Fruit fly (Drosophila melanogaster) whole organism, embryonic: Measurements from ENCODE around the gene CG14965.

Source experiments
- Blimp-1 ChIP-seq: fragments of 200-800 bp; sonication (Bioruptor generic); optimal IDR thresholded peaks from 3 replicates; lab custom pipeline; 2018; ENCODE audit warnings: missing biosample characterization, missing genetic modification characterization, mild to moderate bottlenecking, moderate library complexity, missing genetic modification reagents
- CG10979 ChIP-seq: fragments of 200-800 bp; sonication (Bioruptor generic); optimal IDR thresholded peaks from 2 replicates; lab custom pipeline; 2018; ENCODE audit warnings: missing biosample characterization, mild to moderate bottlenecking, missing genetic modification characterization, moderate library complexity
- CG11696 ChIP-seq: fragments of 200-800 bp; sonication (Bioruptor generic); IDR thresholded peaks from 2 replicates; pipeline ENCODE4 v1.3.6; 2022; ENCODE audit warnings: missing biosample characterization, missing genetic modification characterization
- CG11723 ChIP-seq: fragments of 200-800 bp; sonication (Bioruptor generic); optimal IDR thresholded peaks from 2 replicates; lab custom pipeline; 2017; ENCODE audit warnings: missing biosample characterization, mild to moderate bottlenecking, missing genetic modification characterization
- CG12391 ChIP-seq: fragments of 200-800 bp; sonication (Bioruptor generic); optimal IDR thresholded peaks from 3 replicates; lab custom pipeline; 2018; ENCODE audit warnings: missing biosample characterization, mild to moderate bottlenecking, missing genetic modification characterization, moderate library complexity
- CG13287 ChIP-seq: fragments of 200-800 bp; sonication (Bioruptor generic); IDR thresholded peaks from 2 replicates; pipeline ENCODE4 v1.3.6; 2022; ENCODE audit warnings: missing biosample characterization, missing genetic modification characterization; ENCODE audit not compliant: partially characterized antibody
- CG13775 ChIP-seq: fragments of 200-800 bp; sonication (Bioruptor generic); optimal IDR thresholded peaks from 3 replicates; lab custom pipeline; 2017; ENCODE audit warnings: missing biosample characterization, mild to moderate bottlenecking, missing genetic modification characterization
- CG14441 ChIP-seq: fragments of 200-800 bp; sonication (Bioruptor generic); IDR thresholded peaks from 2 replicates; pipeline ENCODE4 v1.3.6; 2022; ENCODE audit warnings: missing biosample characterization, missing genetic modification characterization
- CG15514 ChIP-seq: fragments of 200-800 bp; sonication (Bioruptor generic); optimal IDR thresholded peaks from 3 replicates; lab custom pipeline; 2017; ENCODE audit warnings: missing biosample characterization, missing genetic modification characterization, mild to moderate bottlenecking, moderate library complexity, missing genetic modification reagents
- CG1603 ChIP-seq: fragments of 200-800 bp; sonication (Bioruptor generic); optimal IDR thresholded peaks from 2 replicates; lab custom pipeline; 2019; ENCODE audit warnings: missing biosample characterization, mild to moderate bottlenecking, missing genetic modification characterization, moderate library complexity
- CG17912 ChIP-seq: fragments of 200-800 bp; sonication (Bioruptor generic); optimal IDR thresholded peaks from 2 replicates; lab custom pipeline; 2018; ENCODE audit warnings: missing biosample characterization, mild to moderate bottlenecking, missing genetic modification characterization
- CG18764 ChIP-seq: fragments of 200-800 bp; sonication (Bioruptor generic); optimal IDR thresholded peaks from 3 replicates; lab custom pipeline; 2016; ENCODE audit warnings: missing biosample characterization, missing genetic modification characterization
- CG2120 ChIP-seq: fragments of 200-800 bp; sonication (Bioruptor generic); optimal IDR thresholded peaks from 3 replicates; lab custom pipeline; 2016; ENCODE audit warnings: missing biosample characterization, missing genetic modification characterization
- CG2129 ChIP-seq: fragments of 200-800 bp; sonication (Bioruptor generic); IDR thresholded peaks from 2 replicates; pipeline ENCODE4 v1.3.6; 2022; ENCODE audit warnings: missing biosample characterization, missing genetic modification characterization; ENCODE audit not compliant: partially characterized antibody
- CG2875 ChIP-seq: fragments of 200-800 bp; sonication (Bioruptor generic); optimal IDR thresholded peaks from 2 replicates; lab custom pipeline; 2017; ENCODE audit warnings: missing biosample characterization, mild to moderate bottlenecking, missing genetic modification characterization, missing genetic modification reagents
- CG32532 ChIP-seq: fragments of 200-800 bp; sonication (Bioruptor generic); IDR thresholded peaks from 2 replicates; pipeline ENCODE4 v1.3.6; 2022; ENCODE audit warnings: missing biosample characterization, missing genetic modification characterization
- CG32767 ChIP-seq: fragments of 200-800 bp; sonication (Bioruptor generic); IDR thresholded peaks from 2 replicates; pipeline ENCODE4 v1.3.6; 2022; ENCODE audit warnings: missing biosample characterization, missing genetic modification characterization
- CG3281 ChIP-seq: fragments of 200-800 bp; sonication (Bioruptor generic); optimal IDR thresholded peaks from 3 replicates; lab custom pipeline; 2017; ENCODE audit warnings: missing biosample characterization, mild to moderate bottlenecking, missing genetic modification characterization
- CG3407 ChIP-seq: fragments of 200-800 bp; sonication (Bioruptor generic); optimal IDR thresholded peaks from 2 replicates; lab custom pipeline; 2018; ENCODE audit warnings: missing biosample characterization, mild to moderate bottlenecking, missing genetic modification characterization
- CG4424 ChIP-seq: fragments of 200-800 bp; sonication (Bioruptor generic); optimal IDR thresholded peaks from 3 replicates; lab custom pipeline; 2016; ENCODE audit warnings: missing biosample characterization, missing genetic modification characterization
- CG8944 ChIP-seq: fragments of 200-800 bp; sonication (Bioruptor generic); optimal IDR thresholded peaks from 3 replicates; lab custom pipeline; 2016; ENCODE audit warnings: missing biosample characterization, missing genetic modification characterization
- Dll ChIP-seq: fragments of 200-800 bp; sonication (Bioruptor generic); IDR thresholded peaks from 4 replicates; pipeline ENCODE4 v1.3.6; 2022; ENCODE audit warnings: missing biosample characterization, missing genetic modification characterization; ENCODE audit not compliant: partially characterized antibody
- Doc3 ChIP-seq: fragments of 200-800 bp; sonication (Bioruptor generic); IDR thresholded peaks from 3 replicates; pipeline ENCODE4 v1.3.6; 2022; ENCODE audit warnings: missing biosample characterization, missing genetic modification characterization; ENCODE audit not compliant: partially characterized antibody
- Fer1 ChIP-seq: fragments of 200-800 bp; sonication (Bioruptor generic); optimal IDR thresholded peaks from 2 replicates; lab custom pipeline; 2017; ENCODE audit warnings: missing biosample characterization, mild to moderate bottlenecking, missing genetic modification characterization
- Gsc ChIP-seq: fragments of 200-800 bp; sonication (Bioruptor generic); IDR thresholded peaks from 2 replicates; pipeline ENCODE4 v1.3.6; 2022; ENCODE audit warnings: missing biosample characterization, missing genetic modification characterization
- Hsf ChIP-seq: fragments of 200-800 bp; sonication (Bioruptor generic); optimal IDR thresholded peaks from 3 replicates; lab custom pipeline; 2016; ENCODE audit warnings: missing biosample characterization, missing genetic modification characterization
- Myb ChIP-seq: fragments of 200-800 bp; sonication (Bioruptor generic); optimal IDR thresholded peaks from 2 replicates; lab custom pipeline; 2016; ENCODE audit warnings: missing biosample characterization, missing genetic modification characterization
- Sry-β ChIP-seq: fragments of 200-800 bp; sonication (Bioruptor generic); optimal IDR thresholded peaks from 2 replicates; lab custom pipeline; 2018; ENCODE audit warnings: missing biosample characterization, mild to moderate bottlenecking, missing genetic modification characterization, moderate library complexity
- Sry-δ ChIP-seq: fragments of 200-800 bp; sonication (Bioruptor generic); optimal IDR thresholded peaks from 2 replicates; lab custom pipeline; 2016; ENCODE audit warnings: missing biosample characterization, missing genetic modification characterization
- Stat92E ChIP-seq, 3 experiments: fragments of >200 bp in 2 of 3; fragments of 200-800 bp in 1 of 3; sonication (Bioruptor generic) in 1 of 3; optimal IDR thresholded peaks; 2 replicates each; lab custom pipeline; 2017 to 2019; ENCODE audit warnings: missing biosample characterization in 3 of 3, missing genetic modification characterization in 3 of 3, mild to moderate bottlenecking in 1 of 3, moderate library complexity in 1 of 3
- amos ChIP-seq: fragments of 200-800 bp; sonication (Bioruptor generic); IDR thresholded peaks from 2 replicates; pipeline ENCODE4 v1.3.6; 2022; ENCODE audit warnings: missing biosample characterization, missing genetic modification characterization; ENCODE audit not compliant: partially characterized antibody
- ara ChIP-seq: fragments of 200-800 bp; sonication (Bioruptor generic); IDR thresholded peaks from 2 replicates; pipeline ENCODE4 v1.3.6; 2022; ENCODE audit warnings: missing biosample characterization, missing genetic modification characterization
- az2 ChIP-seq: fragments of 200-800 bp; sonication (Bioruptor generic); optimal IDR thresholded peaks from 3 replicates; lab custom pipeline; 2016; ENCODE audit warnings: missing biosample characterization, missing genetic modification characterization
- bbx ChIP-seq: fragments of 200-800 bp; sonication (Bioruptor generic); IDR thresholded peaks from 2 replicates; pipeline ENCODE4 v1.3.6; 2022; ENCODE audit warnings: missing biosample characterization, missing genetic modification characterization; ENCODE audit not compliant: partially characterized antibody
- bcd ChIP-seq: fragments of 200-800 bp; sonication (Bioruptor generic); optimal IDR thresholded peaks from 2 replicates; lab custom pipeline; 2017; ENCODE audit warnings: missing biosample characterization, mild to moderate bottlenecking, missing genetic modification characterization
- cato ChIP-seq: fragments of 200-800 bp; sonication (Bioruptor generic); optimal IDR thresholded peaks from 2 replicates; lab custom pipeline; 2016; ENCODE audit warnings: missing biosample characterization, missing genetic modification characterization, borderline replicate concordance
- disco-r ChIP-seq: fragments of 200-800 bp; sonication (Bioruptor generic); optimal IDR thresholded peaks from 2 replicates; lab custom pipeline; 2016; ENCODE audit warnings: missing biosample characterization, missing genetic modification characterization
- dpn ChIP-seq, 2 experiments: fragments of 200-800 bp; sonication (Bioruptor generic); optimal IDR thresholded peaks; 3 replicates each; lab custom pipeline; 2016; ENCODE audit warnings: missing biosample characterization in 2 of 2, missing genetic modification characterization in 2 of 2
- ftz-f1 ChIP-seq: fragments of 200-800 bp; sonication (Bioruptor generic); optimal IDR thresholded peaks from 2 replicates; lab custom pipeline; 2016; ENCODE audit warnings: missing biosample characterization, missing genetic modification characterization
- insv ChIP-seq, 2 experiments: fragments of 200-800 bp; sonication (Bioruptor generic); optimal IDR thresholded peaks; 3 replicates each; lab custom pipeline; 2016 to 2018; ENCODE audit warnings: missing biosample characterization in 2 of 2, missing genetic modification characterization in 2 of 2
- maf-S ChIP-seq: fragments of 200-800 bp; sonication (Bioruptor generic); optimal IDR thresholded peaks from 2 replicates; lab custom pipeline; 2016; ENCODE audit warnings: missing biosample characterization, missing genetic modification characterization
- mirr ChIP-seq: fragments of 200-800 bp; sonication (Bioruptor generic); optimal IDR thresholded peaks from 3 replicates; lab custom pipeline; 2018; ENCODE audit warnings: missing biosample characterization, mild to moderate bottlenecking, missing genetic modification characterization
- peb ChIP-seq: fragments of 200-800 bp; sonication (Bioruptor generic); IDR thresholded peaks from 2 replicates; pipeline ENCODE4 v1.3.6; 2022; ENCODE audit warnings: missing biosample characterization, missing genetic modification characterization
- row ChIP-seq: fragments of 200-800 bp; sonication (Bioruptor generic); IDR thresholded peaks from 3 replicates; pipeline ENCODE4 v1.3.6; 2022; ENCODE audit warnings: missing biosample characterization, missing genetic modification characterization
- sc ChIP-seq, 3 experiments: fragments of >200 bp in 2 of 3; fragments of 200-800 bp in 1 of 3; sonication (Bioruptor generic) in 1 of 3; optimal IDR thresholded peaks; 2 replicates in 2 of 3; 3 replicates in 1 of 3; lab custom pipeline; 2017; ENCODE audit warnings: mild to moderate bottlenecking in 1 of 3, missing biosample characterization in 1 of 3, missing genetic modification characterization in 1 of 3, missing genetic modification reagents in 1 of 3
- schlank ChIP-seq: fragments of 200-800 bp; sonication (Bioruptor generic); optimal IDR thresholded peaks from 2 replicates; lab custom pipeline; 2018; ENCODE audit warnings: missing biosample characterization, mild to moderate bottlenecking, missing genetic modification characterization
- slbo ChIP-seq: fragments of 200-800 bp; sonication (Bioruptor generic); IDR thresholded peaks from 2 replicates; pipeline ENCODE4 v1.3.6; 2022; ENCODE audit warnings: missing biosample characterization, missing genetic modification characterization
- stwl ChIP-seq: fragments of 200-800 bp; sonication (Bioruptor generic); optimal IDR thresholded peaks from 3 replicates; lab custom pipeline; 2018; ENCODE audit warnings: missing biosample characterization, mild to moderate bottlenecking, missing genetic modification characterization, moderate library complexity
- zfh1 ChIP-seq: fragments of 200-800 bp; sonication (Bioruptor generic); IDR thresholded peaks from 3 replicates; pipeline ENCODE4 v1.3.6; 2022; ENCODE audit warnings: missing biosample characterization, missing genetic modification characterization

The CG14965 gene

dm6 chr3L:3161968-3162367 is 30.3 kb downstream of the CG14965 start, which contains the start of gene rasp:
TSS of gene rasp (plus strand) at chr3L:3162180.
- no peak for TF ChIP-seq az2 (GFP tag; lab: Kevin White, UChicago)
- TF ChIP-seq amos (GFP tag; lab: Robert Waterston, UW), result peak; percentile 48
- TF ChIP-seq sc (optimal IDR thresholded peaks at IDR 0.05; lab: Kevin White, UChicago), result no peak
- no peak for TF ChIP-seq sc (GFP tag; optimal IDR thresholded peaks at IDR 0.05; lab: Kevin White, UChicago)
- no peak for TF ChIP-seq disco-r (GFP tag; lab: Kevin White, UChicago)
- TF ChIP-seq mirr (GFP tag; lab: Kevin White, UChicago), result no peak
- no peak for TF ChIP-seq slbo (GFP tag; lab: Robert Waterston, UW)
- TF ChIP-seq CG32532 (GFP tag; lab: Robert Waterston, UW), result no peak
- TF ChIP-seq dpn (GFP tag; optimal IDR thresholded peaks at IDR 0.05; lab: Kevin White, UChicago), result no peak
- no peak for TF ChIP-seq CG11723 (GFP tag; lab: Kevin White, UChicago)
- TF ChIP-seq CG3407 (GFP tag; lab: Kevin White, UChicago), result no peak
- TF ChIP-seq CG32767 (GFP tag; lab: Robert Waterston, UW), result no peak
- TF ChIP-seq CG17912 (GFP tag; lab: Kevin White, UChicago), result no peak
- TF ChIP-seq Dll (GFP tag; lab: Robert Waterston, UW), result peak; percentile 65; the same call in 3 of the 4 replicates
- TF ChIP-seq CG8944 (GFP tag; lab: Kevin White, UChicago), result no peak
- no peak for TF ChIP-seq peb (GFP tag; lab: Robert Waterston, UW)
- peak; percentile 45; the same call in 1 of the 2 replicates for TF ChIP-seq bbx (GFP tag; lab: Robert Waterston, UW)
- TF ChIP-seq CG10979 (tag; lab: Kevin White, UChicago), result no peak
- TF ChIP-seq CG2875 (GFP tag; lab: Kevin White, UChicago), result no peak
- TF ChIP-seq stwl (tag; lab: Kevin White, UChicago), result peak; percentile 33
- peak; percentile 49 for TF ChIP-seq CG13287 (GFP tag; lab: Robert Waterston, UW)
- no peak for TF ChIP-seq bcd
- no peak for TF ChIP-seq CG2120 (GFP tag; lab: Kevin White, UChicago)
- no peak for TF ChIP-seq schlank (tag; lab: Kevin White, UChicago)
- TF ChIP-seq CG4424, result no peak
- 0 out of 3 replicates have a peak, but pooled peaks have one; percentile 38 for TF ChIP-seq Doc3 (GFP tag; lab: Robert Waterston, UW)
- TF ChIP-seq ara, result no peak
- no peak for TF ChIP-seq Hsf (GFP tag; lab: Kevin White, UChicago)
- TF ChIP-seq CG12391 (tag; lab: Kevin White, UChicago), result no peak
- peak; percentile 79 for TF ChIP-seq Sry-δ (GFP tag; lab: Kevin White, UChicago)
- no peak for TF ChIP-seq Sry-β
- no peak for TF ChIP-seq zfh1 (GFP tag; lab: Robert Waterston, UW)
- no peak for TF ChIP-seq CG13775 (GFP tag; lab: Kevin White, UChicago)
- no peak for TF ChIP-seq Blimp-1
- TF ChIP-seq CG15514 (GFP tag; lab: Kevin White, UChicago), result peak; percentile 42
- peak; percentile 47 for TF ChIP-seq CG2129 (GFP tag; lab: Robert Waterston, UW)
- TF ChIP-seq Stat92E (GFP tag; optimal IDR thresholded peaks at IDR 0.05; lab: Kevin White, UChicago), result peak in 1 of 3 experiments; percentile 8
- no peak for TF ChIP-seq cato (GFP tag; lab: Kevin White, UChicago)
- no peak for TF ChIP-seq CG3281 (GFP tag; lab: Kevin White, UChicago)
- TF ChIP-seq CG1603 (tag; lab: Kevin White, UChicago), result peak; percentile 21
- TF ChIP-seq insv (GFP tag; optimal IDR thresholded peaks at IDR 0.05; lab: Kevin White, UChicago), result no peak
- TF ChIP-seq row (GFP tag; lab: Robert Waterston, UW), result 0 out of 3 replicates have a peak, but pooled peaks have one; percentile 16
- TF ChIP-seq Myb, result no peak
- no peak for TF ChIP-seq CG11696 (GFP tag; lab: Robert Waterston, UW)
- no peak for TF ChIP-seq CG14441 (GFP tag; lab: Robert Waterston, UW)
- peak; percentile 41 for TF ChIP-seq ftz-f1 (GFP tag; lab: Kevin White, UChicago)
- TF ChIP-seq Gsc (GFP tag; lab: Robert Waterston, UW), result no peak
- no peak for TF ChIP-seq maf-S (GFP tag; lab: Kevin White, UChicago)
- TF ChIP-seq Fer1 (GFP tag; lab: Kevin White, UChicago), result no peak
- TF ChIP-seq CG18764 (GFP tag; lab: Kevin White, UChicago), result no peak
